Fruit fly (Drosophila melanogaster) whole organism, embryonic: ENCODE data around the gene CG46317.

Experiments used
- Abd-B ChIP-seq: fragments of 200-800 bp; sonication (Bioruptor generic); optimal IDR thresholded peaks from 2 replicates; lab custom pipeline; 2018; ENCODE audit warnings: missing biosample characterization, mild to moderate bottlenecking, missing genetic modification characterization, moderate library complexity
- Atf3 ChIP-seq: fragments of 200-800 bp; sonication (Bioruptor generic); optimal IDR thresholded peaks from 3 replicates; lab custom pipeline; 2016; ENCODE audit warnings: missing biosample characterization, missing genetic modification characterization
- BEAF-32 ChIP-seq: fragments of 200-800 bp; sonication (Bioruptor generic); optimal IDR thresholded peaks from 3 replicates; lab custom pipeline; 2017; ENCODE audit warnings: missing biosample characterization, missing genetic modification characterization, mild to moderate bottlenecking, moderate library complexity, missing genetic modification reagents
- CG10565 ChIP-seq: fragments of 200-800 bp; sonication (Bioruptor generic); optimal IDR thresholded peaks from 3 replicates; lab custom pipeline; 2016; ENCODE audit warnings: missing biosample characterization, mild to moderate bottlenecking, missing genetic modification characterization
- CG10654 ChIP-seq: fragments of 200-800 bp; sonication (Bioruptor generic); optimal IDR thresholded peaks from 2 replicates; lab custom pipeline; 2016; ENCODE audit warnings: missing biosample characterization, missing genetic modification characterization
- CG12071 ChIP-seq: fragments of 200-800 bp; sonication (Bioruptor generic); optimal IDR thresholded peaks from 3 replicates; lab custom pipeline; 2018; ENCODE audit warnings: missing biosample characterization, mild to moderate bottlenecking, missing genetic modification characterization
- CG12769 ChIP-seq: fragments of 200-800 bp; sonication (Bioruptor generic); optimal IDR thresholded peaks from 2 replicates; lab custom pipeline; 2019; ENCODE audit warnings: missing biosample characterization, mild to moderate bottlenecking, missing genetic modification characterization, moderate library complexity
- CG13894 ChIP-seq: fragments of 200-800 bp; sonication (Bioruptor generic); optimal IDR thresholded peaks from 3 replicates; lab custom pipeline; 2018; ENCODE audit warnings: missing biosample characterization, mild to moderate bottlenecking, missing genetic modification characterization, moderate library complexity
- CG14667 ChIP-seq: fragments of 200-800 bp; sonication (Bioruptor generic); IDR thresholded peaks from 2 replicates; pipeline ENCODE4 v1.3.6; 2022; ENCODE audit warnings: missing biosample characterization, missing genetic modification characterization
- CG16779 ChIP-seq: fragments of 200-800 bp; sonication (Bioruptor generic); IDR thresholded peaks from 2 replicates; pipeline ENCODE4 v1.3.6; 2022; ENCODE audit warnings: missing biosample characterization, missing genetic modification characterization
- CG17568 ChIP-seq: fragments of 200-800 bp; sonication (Bioruptor generic); optimal IDR thresholded peaks from 2 replicates; lab custom pipeline; 2018; ENCODE audit warnings: missing biosample characterization, mild to moderate bottlenecking, missing genetic modification characterization, moderate library complexity
- CG17612 ChIP-seq: fragments of 200-800 bp; sonication (Bioruptor generic); IDR thresholded peaks from 2 replicates; pipeline ENCODE4 v1.3.6; 2022; ENCODE audit warnings: missing biosample characterization, missing genetic modification characterization
- CG18764 ChIP-seq: fragments of 200-800 bp; sonication (Bioruptor generic); optimal IDR thresholded peaks from 3 replicates; lab custom pipeline; 2016; ENCODE audit warnings: missing biosample characterization, missing genetic modification characterization
- CG30403 ChIP-seq: fragments of 200-800 bp; sonication (Bioruptor generic); optimal IDR thresholded peaks from 3 replicates; lab custom pipeline; 2016; ENCODE audit warnings: missing biosample characterization, missing genetic modification characterization
- CG34224 ChIP-seq: fragments of 200-800 bp; sonication (Bioruptor generic); IDR thresholded peaks from 3 replicates; pipeline ENCODE4 v1.3.6; 2022; ENCODE audit warnings: missing biosample characterization, missing genetic modification characterization; ENCODE audit not compliant: partially characterized antibody
- CG9215 ChIP-seq: fragments of 200-800 bp; sonication (Bioruptor generic); IDR thresholded peaks from 2 replicates; pipeline ENCODE4 v1.3.6; 2022; ENCODE audit warnings: missing biosample characterization, missing genetic modification characterization
- Deaf1 ChIP-seq: fragments of 200-800 bp; optimal IDR thresholded peaks from 3 replicates; lab custom pipeline; 2019; ENCODE audit warnings: missing biosample characterization, mild to moderate bottlenecking, missing genetic modification characterization, moderate library complexity
- Dfd ChIP-seq, 2 experiments: fragments of >200 bp; optimal IDR thresholded peaks; 2 replicates each; lab custom pipeline; 2017; ENCODE audit warnings: missing biosample characterization in 2 of 2, missing genetic modification characterization in 2 of 2
- Ets65A ChIP-seq: fragments of 200-800 bp; sonication (Bioruptor generic); peaks from one replicate; lab custom pipeline; 2016; ENCODE audit warnings: missing biosample characterization, missing genetic modification characterization
- Gsc ChIP-seq: fragments of 200-800 bp; sonication (Bioruptor generic); IDR thresholded peaks from 2 replicates; pipeline ENCODE4 v1.3.6; 2022; ENCODE audit warnings: missing biosample characterization, missing genetic modification characterization
- Hr39 ChIP-seq: fragments of >200 bp; optimal IDR thresholded peaks from 2 replicates; lab custom pipeline; 2017
- Lhr ChIP-seq: fragments of 200-800 bp; sonication (Bioruptor generic); optimal IDR thresholded peaks from 3 replicates; lab custom pipeline; 2017; ENCODE audit warnings: mild to moderate bottlenecking, missing biosample characterization, missing genetic modification reagents, missing genetic modification characterization
- Lim3 ChIP-seq: fragments of 200-800 bp; sonication (Bioruptor generic); IDR thresholded peaks from 2 replicates; pipeline ENCODE4 v1.3.6; 2022; ENCODE audit warnings: missing biosample characterization, missing genetic modification characterization
- Med ChIP-seq: fragments of 200-800 bp; sonication (Bioruptor generic); peaks from one replicate; lab custom pipeline; 2016; ENCODE audit warnings: missing biosample characterization, missing genetic modification characterization, mild to moderate bottlenecking, inconsistent platforms, moderate library complexity
- Meics ChIP-seq: fragments of 200-800 bp; sonication (Bioruptor generic); optimal IDR thresholded peaks from 2 replicates; lab custom pipeline; 2017; ENCODE audit warnings: missing biosample characterization, mild to moderate bottlenecking, missing genetic modification characterization
- Side ChIP-seq: fragments of 200-800 bp; sonication (Bioruptor generic); optimal IDR thresholded peaks from 2 replicates; lab custom pipeline; 2016; ENCODE audit warnings: missing biosample characterization, missing genetic modification characterization
- Trl ChIP-seq, 3 experiments: fragments of >200 bp in 2 of 3; fragments of 200-800 bp in 1 of 3; sonication (Bioruptor generic) in 1 of 3; optimal IDR thresholded peaks; 2 replicates in 1 of 3; 3 replicates in 2 of 3; lab custom pipeline; 2016 to 2017; ENCODE audit warnings: missing biosample characterization in 1 of 3, missing genetic modification characterization in 1 of 3
- bbx ChIP-seq: fragments of 200-800 bp; sonication (Bioruptor generic); IDR thresholded peaks from 2 replicates; pipeline ENCODE4 v1.3.6; 2022; ENCODE audit warnings: missing biosample characterization, missing genetic modification characterization; ENCODE audit not compliant: partially characterized antibody
- bsh ChIP-seq, 2 experiments: fragments of 200-800 bp; sonication (Bioruptor generic); optimal IDR thresholded peaks; 2 replicates each; lab custom pipeline; 2017 to 2018; ENCODE audit warnings: mild to moderate bottlenecking in 2 of 2, missing biosample characterization in 2 of 2, missing genetic modification characterization in 2 of 2, moderate library complexity in 1 of 2
- cg ChIP-seq: fragments of 200-800 bp; sonication (Bioruptor generic); optimal IDR thresholded peaks from 3 replicates; lab custom pipeline; 2019; ENCODE audit warnings: missing biosample characterization, mild to moderate bottlenecking, missing genetic modification characterization, moderate library complexity
- chinmo ChIP-seq: fragments of 200-800 bp; sonication (Bioruptor generic); IDR thresholded peaks from 4 replicates; pipeline ENCODE4 v1.3.6; 2022; ENCODE audit warnings: missing biosample characterization, missing genetic modification characterization; ENCODE audit not compliant: partially characterized antibody
- crol ChIP-seq: fragments of 200-800 bp; sonication (Bioruptor generic); IDR thresholded peaks from 2 replicates; pipeline ENCODE4 v1.3.6; 2022; ENCODE audit warnings: missing biosample characterization, missing genetic modification characterization
- disco-r ChIP-seq: fragments of 200-800 bp; sonication (Bioruptor generic); optimal IDR thresholded peaks from 2 replicates; lab custom pipeline; 2016; ENCODE audit warnings: missing biosample characterization, missing genetic modification characterization
- exex ChIP-seq: fragments of 200-800 bp; sonication (Bioruptor generic); optimal IDR thresholded peaks from 4 replicates; lab custom pipeline; 2018; ENCODE audit warnings: missing biosample characterization, mild to moderate bottlenecking, missing genetic modification characterization, moderate library complexity
- fd102C ChIP-seq: fragments of 200-800 bp; sonication (Bioruptor generic); optimal IDR thresholded peaks from 2 replicates; lab custom pipeline; 2018; ENCODE audit warnings: missing biosample characterization, mild to moderate bottlenecking, missing genetic modification characterization, moderate library complexity
- grau ChIP-seq: fragments of 200-800 bp; optimal IDR thresholded peaks from 3 replicates; lab custom pipeline; 2019; ENCODE audit warnings: missing biosample characterization, mild to moderate bottlenecking, missing genetic modification characterization, moderate library complexity
- jing ChIP-seq: fragments of 200-800 bp; sonication (Bioruptor generic); optimal IDR thresholded peaks from 2 replicates; lab custom pipeline; 2018; ENCODE audit warnings: missing biosample characterization, mild to moderate bottlenecking, missing genetic modification characterization
- kni ChIP-seq: fragments of 200-800 bp; sonication (Bioruptor generic); optimal IDR thresholded peaks from 3 replicates; lab custom pipeline; 2017; ENCODE audit warnings: mild to moderate bottlenecking, missing biosample characterization, missing genetic modification reagents, missing genetic modification characterization
- lab ChIP-seq: fragments of 200-800 bp; sonication (Bioruptor generic); optimal IDR thresholded peaks from 3 replicates; lab custom pipeline; 2017; ENCODE audit warnings: missing biosample characterization, missing genetic modification characterization, mild to moderate bottlenecking, moderate library complexity, missing genetic modification reagents
- nerfin-1 ChIP-seq: fragments of 200-800 bp; sonication (Bioruptor generic); optimal IDR thresholded peaks from 3 replicates; lab custom pipeline; 2019; ENCODE audit warnings: missing biosample characterization, mild to moderate bottlenecking, missing genetic modification characterization, moderate library complexity
- psq ChIP-seq: fragments of 200-800 bp; sonication (Bioruptor generic); optimal IDR thresholded peaks from 2 replicates; lab custom pipeline; 2017; ENCODE audit warnings: missing biosample characterization, missing genetic modification characterization
- ro ChIP-seq: fragments of 200-800 bp; sonication (Bioruptor generic); IDR thresholded peaks from 2 replicates; pipeline ENCODE4 v1.3.6; 2022; ENCODE audit warnings: missing biosample characterization, missing genetic modification characterization
- sd ChIP-seq: fragments of 200-800 bp; sonication (Bioruptor generic); optimal IDR thresholded peaks from 3 replicates; lab custom pipeline; 2018; ENCODE audit warnings: missing biosample characterization, mild to moderate bottlenecking, missing genetic modification characterization, moderate library complexity
- so ChIP-seq: fragments of 200-800 bp; sonication (Bioruptor generic); IDR thresholded peaks from 3 replicates; pipeline ENCODE4 v1.3.6; 2022; ENCODE audit warnings: missing biosample characterization, missing genetic modification characterization
- tgo ChIP-seq: fragments of 200-800 bp; sonication (Bioruptor generic); IDR thresholded peaks from 3 replicates; pipeline ENCODE4 v1.3.6; 2022; ENCODE audit warnings: missing biosample characterization, missing genetic modification characterization
- unc-4 ChIP-seq: fragments of 200-800 bp; sonication (Bioruptor generic); IDR thresholded peaks from 2 replicates; pipeline ENCODE4 v1.3.6; 2022; ENCODE audit warnings: missing biosample characterization, missing genetic modification characterization; ENCODE audit not compliant: partially characterized antibody
- vnd ChIP-seq: fragments of 200-800 bp; sonication (Bioruptor generic); IDR thresholded peaks from 3 replicates; pipeline ENCODE4 v1.3.6; 2022; ENCODE audit warnings: missing biosample characterization, missing genetic modification characterization; ENCODE audit not compliant: partially characterized antibody
- wor ChIP-seq: fragments of 200-800 bp; sonication (Bioruptor generic); IDR thresholded peaks from 2 replicates; pipeline ENCODE4 v1.3.6; 2022; ENCODE audit warnings: missing biosample characterization, missing genetic modification characterization
- yki ChIP-seq: fragments of >200 bp; optimal IDR thresholded peaks from 3 replicates; lab custom pipeline; 2018

CG46317 gene

dm6 chrX:14212147-14212792 is 48.8 kb upstream of the CG46317 start (continued):
- TF ChIP-seq CG16779 (GFP tag; lab: Robert Waterston, UW) (no peak), jing (no peak), BEAF-32 (no peak), CG10565 (GFP tag; lab: Kevin White, UChicago) (no peak), CG10654 (GFP tag; lab: Kevin White, UChicago) (no peak), Meics (peak; percentile 40), CG13894 (tag; lab: Kevin White, UChicago) (peak; percentile 34), nerfin-1 (tag; lab: Kevin White, UChicago) (peak; percentile 62), bbx (GFP tag; lab: Robert Waterston, UW) (0 out of 2 replicates have a peak, but pooled peaks have one; percentile 31), wor (GFP tag; lab: Robert Waterston, UW) (no peak), crol (GFP tag; lab: Robert Waterston, UW) (peak; percentile 86), Dfd (GFP tag; optimal IDR thresholded peaks at IDR 0.05; lab: Kevin White, UChicago) (no peak), CG18764 (GFP tag; lab: Kevin White, UChicago) (no peak), ro (no peak), CG9215 (GFP tag; lab: Robert Waterston, UW) (no peak), Deaf1 (tag; lab: Kevin White, UChicago) (peak; percentile 46), grau (tag; lab: Kevin White, UChicago) (peak; percentile 33), CG30403 (GFP tag; lab: Kevin White, UChicago) (no peak), Atf3 (GFP tag; lab: Kevin White, UChicago) (no peak), Trl (optimal IDR thresholded peaks at IDR 0.05; lab: Kevin White, UChicago) (peak; percentile 85 to 94), Trl (GFP tag; optimal IDR thresholded peaks at IDR 0.05; lab: Kevin White, UChicago) (no peak), Side (GFP tag; lab: Kevin White, UChicago) (no peak), chinmo (peak; percentile 78; the same call in 2 of the 4 replicates), Lim3 (no peak), Abd-B (GFP tag; lab: Kevin White, UChicago) (no peak), CG17568 (GFP tag; lab: Kevin White, UChicago) (peak; percentile 4), Gsc (GFP tag; lab: Robert Waterston, UW) (no peak), exex (tag; lab: Kevin White, UChicago) (no peak), CG12071 (GFP tag; lab: Kevin White, UChicago) (no peak), so (GFP tag; lab: Robert Waterston, UW) (no peak), Ets65A (no peak), Med (peak; percentile 57), CG17612 (GFP tag; lab: Robert Waterston, UW) (no peak), vnd (GFP tag; lab: Robert Waterston, UW) (no peak), lab (peak; percentile 24), tgo (GFP tag; lab: Robert Waterston, UW) (no peak), Lhr (GFP tag; lab: Kevin White, UChicago) (no peak), disco-r (GFP tag; lab: Kevin White, UChicago) (no peak), sd (tag; lab: Kevin White, UChicago) (peak; percentile 96), Hr39 (no peak), CG34224 (GFP tag; lab: Robert Waterston, UW) (peak; percentile 41; the same call in 1 of the 3 replicates), bsh (GFP tag; optimal IDR thresholded peaks at IDR 0.05; lab: Kevin White, UChicago) (no peak), fd102C (no peak), yki (lab: Kevin White, UChicago) (peak; percentile 83), CG12769 (no peak), psq (GFP tag; lab: Kevin White, UChicago) (no peak), cg (GFP tag; lab: Kevin White, UChicago) (peak; percentile 4), kni (GFP tag; lab: Kevin White, UChicago) (no peak), unc-4 (GFP tag; lab: Robert Waterston, UW) (0 out of 2 replicates have a peak, but pooled peaks have one; percentile 19), CG14667 (GFP tag; lab: Robert Waterston, UW) (no peak)
